Fruit fly (Drosophila melanogaster) whole organism, adult: ENCODE data around the gene sgg.
A peak's percentile ranks its signal among the peaks of the same experiment; 100 is the strongest.

Source experiments
- CG11617 ChIP-seq: fragments of 200-800 bp; sonication (Bioruptor generic); optimal IDR thresholded peaks from 2 replicates; lab custom pipeline; 2017; ENCODE audit warnings: mild to moderate bottlenecking, missing biosample characterization, missing genetic modification reagents, missing genetic modification characterization
- CG12768 ChIP-seq: fragments of 200-800 bp; sonication (Bioruptor generic); optimal IDR thresholded peaks from 2 replicates; lab custom pipeline; 2017; ENCODE audit warnings: missing biosample characterization, missing genetic modification characterization, mild to moderate bottlenecking, moderate library complexity, missing genetic modification reagents
- CG14711 ChIP-seq: fragments of 200-800 bp; sonication (Bioruptor generic); optimal IDR thresholded peaks from 2 replicates; lab custom pipeline; 2018; ENCODE audit warnings: missing biosample characterization, mild to moderate bottlenecking, missing genetic modification characterization, moderate library complexity
- CG1620 ChIP-seq: fragments of 200-800 bp; sonication (Bioruptor generic); optimal IDR thresholded peaks from 2 replicates; lab custom pipeline; 2016; ENCODE audit warnings: missing biosample characterization, missing genetic modification characterization
- CG33017 ChIP-seq: fragments of 200-800 bp; sonication (Bioruptor generic); optimal IDR thresholded peaks from 2 replicates; lab custom pipeline; 2018; ENCODE audit warnings: missing biosample characterization, mild to moderate bottlenecking, missing genetic modification characterization, moderate library complexity
- CG5204 ChIP-seq: fragments of 200-800 bp; sonication (Bioruptor generic); optimal IDR thresholded peaks from 2 replicates; lab custom pipeline; 2016; ENCODE audit warnings: missing biosample characterization, missing genetic modification characterization
- CG7045 ChIP-seq: fragments of 200-800 bp; sonication (Bioruptor generic); optimal IDR thresholded peaks from 2 replicates; lab custom pipeline; 2017; ENCODE audit warnings: missing biosample characterization, mild to moderate bottlenecking, missing genetic modification characterization
- CG7101 ChIP-seq: fragments of 200-800 bp; sonication (Bioruptor generic); optimal IDR thresholded peaks from 2 replicates; lab custom pipeline; 2018; ENCODE audit warnings: missing biosample characterization, mild to moderate bottlenecking, missing genetic modification characterization, moderate library complexity
- Clk ChIP-seq: fragments of 200-800 bp; sonication (Bioruptor generic); optimal IDR thresholded peaks from 2 replicates; lab custom pipeline; 2017; ENCODE audit warnings: missing biosample characterization, missing genetic modification characterization
- Crg-1 ChIP-seq: fragments of 200-800 bp; sonication (Bioruptor generic); optimal IDR thresholded peaks from 2 replicates; lab custom pipeline; 2016; ENCODE audit warnings: missing biosample characterization, missing genetic modification characterization
- Hr96 ChIP-seq: fragments of 200-800 bp; sonication (Bioruptor generic); optimal IDR thresholded peaks from 2 replicates; lab custom pipeline; 2016; ENCODE audit warnings: missing biosample characterization, missing genetic modification characterization
- Mnt ChIP-seq: fragments of 200-800 bp; sonication (Bioruptor generic); optimal IDR thresholded peaks from 2 replicates; lab custom pipeline; 2016; ENCODE audit warnings: missing biosample characterization, mild to moderate bottlenecking, missing genetic modification characterization
- bab1 ChIP-seq: fragments of 200-800 bp; sonication (Bioruptor generic); optimal IDR thresholded peaks from 3 replicates; lab custom pipeline; 2019; ENCODE audit warnings: missing biosample characterization, mild to moderate bottlenecking, missing genetic modification characterization, moderate library complexity
- cic ChIP-seq: fragments of 200-800 bp; sonication (Bioruptor generic); optimal IDR thresholded peaks from 2 replicates; lab custom pipeline; 2017; ENCODE audit warnings: missing biosample characterization, mild to moderate bottlenecking, missing genetic modification characterization, moderate library complexity
- cnc ChIP-seq, 2 experiments: fragments of >200 bp; optimal IDR thresholded peaks; 2 replicates each; lab custom pipeline; 2017
- kay ChIP-seq: fragments of 200-800 bp; sonication (Bioruptor generic); peaks from one replicate; lab custom pipeline; 2016; ENCODE audit warnings: missing biosample characterization, missing genetic modification characterization, borderline replicate concordance
- ovo ChIP-seq: fragments of 200-800 bp; sonication (Bioruptor generic); optimal IDR thresholded peaks from 2 replicates; lab custom pipeline; 2016; ENCODE audit warnings: missing biosample characterization, missing genetic modification characterization
- pad ChIP-seq: fragments of 200-800 bp; sonication (Bioruptor generic); optimal IDR thresholded peaks from 3 replicates; lab custom pipeline; 2017; ENCODE audit warnings: missing biosample characterization, missing genetic modification characterization, mild to moderate bottlenecking, moderate library complexity, missing genetic modification reagents
- tj ChIP-seq: fragments of 200-800 bp; sonication (Bioruptor generic); optimal IDR thresholded peaks from 3 replicates; lab custom pipeline; 2017; ENCODE audit warnings: missing biosample characterization, mild to moderate bottlenecking, missing genetic modification characterization, moderate library complexity
- toe ChIP-seq: fragments of 200-800 bp; sonication (Bioruptor generic); optimal IDR thresholded peaks from 2 replicates; lab custom pipeline; 2016; ENCODE audit warnings: missing biosample characterization, missing genetic modification characterization

sgg gene

dm6 chrX:2657220-2657619 lies 23.5 kb downstream of the sgg start:
- no peak for TF ChIP-seq Hr96 (GFP tag; lab: Kevin White, UChicago)
- peak; percentile 68 for TF ChIP-seq kay

DNA sequence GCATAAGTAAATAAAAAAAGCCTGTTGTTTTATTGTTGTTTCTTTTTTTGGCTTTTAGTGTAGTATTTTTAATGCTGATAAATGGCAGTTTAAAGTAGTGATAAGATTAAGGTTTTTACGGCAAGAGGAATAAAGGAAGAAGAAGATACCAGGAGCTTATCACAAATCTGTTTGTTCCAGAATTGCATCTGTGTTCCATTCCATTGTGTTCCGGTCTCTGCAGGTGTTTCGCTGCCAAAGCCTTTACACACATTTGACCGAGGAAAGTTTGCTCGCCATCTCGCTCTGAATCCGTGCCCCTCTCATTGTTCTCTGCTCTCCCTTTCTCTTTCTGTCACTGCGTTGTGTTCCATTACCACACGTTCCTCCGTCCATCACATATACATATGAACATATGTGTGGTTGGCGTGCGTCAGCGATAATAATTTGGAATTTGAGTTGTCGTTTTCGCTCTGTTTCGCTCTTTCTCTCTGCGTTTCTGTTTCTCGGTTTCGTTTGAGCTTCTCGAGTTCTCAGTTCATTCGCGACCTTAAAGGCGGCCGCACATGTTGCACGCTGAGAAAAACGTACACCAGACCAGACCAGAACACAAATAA lies 24.6 kb downstream of the sgg start:
- TF ChIP-seq tj (peak; percentile 94), ovo (GFP tag; lab: Kevin White, UChicago) (no peak), toe (GFP tag; lab: Kevin White, UChicago) (no peak), CG7101 (tag; lab: Kevin White, UChicago) (peak; percentile 10), cnc (optimal IDR thresholded peaks at IDR 0.05; lab: Kevin White, UChicago) (no peak), cic (GFP tag; lab: Kevin White, UChicago) (peak; percentile 71), Clk (GFP tag; lab: Kevin White, UChicago) (no peak), bab1 (GFP tag; lab: Kevin White, UChicago) (peak; percentile 34), Mnt (GFP tag; lab: Kevin White, UChicago) (peak; percentile 79), pad (GFP tag; lab: Kevin White, UChicago) (peak; percentile 78), CG5204 (GFP tag; lab: Kevin White, UChicago) (no peak), kay (peak; percentile 62)

dm6 chrX:2659430-2660075 lies 25.8 kb downstream of the sgg start:
- TF ChIP-seq CG33017 (tag; lab: Kevin White, UChicago) (no peak), kay (no peak), Mnt (GFP tag; lab: Kevin White, UChicago) (no peak), CG14711 (tag; lab: Kevin White, UChicago) (no peak), tj (no peak), CG12768 (GFP tag; lab: Kevin White, UChicago) (no peak), cnc (optimal IDR thresholded peaks at IDR 0.05; lab: Kevin White, UChicago) (no peak), Crg-1 (GFP tag; lab: Kevin White, UChicago) (no peak), ovo (GFP tag; lab: Kevin White, UChicago) (no peak), CG7101 (tag; lab: Kevin White, UChicago) (no peak), CG5204 (GFP tag; lab: Kevin White, UChicago) (no peak), CG7045 (GFP tag; lab: Kevin White, UChicago) (no peak), Clk (GFP tag; lab: Kevin White, UChicago) (no peak), pad (GFP tag; lab: Kevin White, UChicago) (no peak), CG11617 (GFP tag; lab: Kevin White, UChicago) (no peak), cic (GFP tag; lab: Kevin White, UChicago) (no peak), Hr96 (GFP tag; lab: Kevin White, UChicago) (no peak), toe (GFP tag; lab: Kevin White, UChicago) (no peak), CG1620 (GFP tag; lab: Kevin White, UChicago) (no peak)

dm6 chrX:2661758-2662157 lies 28.0 kb downstream of the sgg start:
- TF ChIP-seq cnc (optimal IDR thresholded peaks at IDR 0.05; lab: Kevin White, UChicago): peak in 1 of 2 experiments; percentile 22
- TF ChIP-seq cic (GFP tag; lab: Kevin White, UChicago): peak; percentile 23
- TF ChIP-seq Mnt (GFP tag; lab: Kevin White, UChicago): no peak
- TF ChIP-seq tj: peak; percentile 10
- no peak for TF ChIP-seq Crg-1 (GFP tag; lab: Kevin White, UChicago)

dm6 chrX:2662540-2663133 lies 28.9 kb downstream of the sgg start:
- peak; percentile 68 for TF ChIP-seq kay
- no peak for TF ChIP-seq CG33017 (tag; lab: Kevin White, UChicago)
- no peak for TF ChIP-seq CG7045 (GFP tag; lab: Kevin White, UChicago)
- peak; percentile 24 for TF ChIP-seq tj

- TF ChIP-seq Crg-1 (GFP tag; lab: Kevin White, UChicago): peak; percentile 5
- no peak for TF ChIP-seq cnc (optimal IDR thresholded peaks at IDR 0.05; lab: Kevin White, UChicago)
Observed at dm6 chrX:2663416-2663815, 29.7 kb downstream of the sgg start.

DNA sequence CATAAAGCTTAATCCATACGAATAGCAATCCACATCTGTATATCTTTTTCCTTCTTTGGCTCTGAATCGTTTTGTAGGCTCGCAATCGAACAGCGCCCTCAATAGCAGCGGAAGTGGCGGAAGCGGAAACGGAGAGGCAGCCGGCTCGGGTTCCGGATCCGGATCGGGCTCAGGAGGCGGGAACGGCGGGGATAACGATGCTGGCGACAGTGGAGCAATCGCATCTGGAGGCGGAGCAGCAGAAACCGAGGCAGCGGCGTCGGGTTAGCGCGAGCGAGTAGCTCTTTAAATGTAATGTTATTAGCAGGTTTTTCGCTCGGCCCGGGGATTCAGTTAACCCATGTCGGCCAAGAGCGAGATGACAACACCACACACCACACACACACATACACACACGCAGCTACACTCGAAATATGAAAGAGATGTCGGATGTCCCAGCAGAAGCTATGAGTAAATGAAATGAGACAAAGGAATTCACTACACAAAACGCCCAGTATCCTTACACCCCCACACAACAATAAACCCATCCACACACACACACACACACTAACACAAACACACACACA lies 43.4 kb downstream of the sgg start:
- TF ChIP-seq CG1620 (GFP tag; lab: Kevin White, UChicago) (no peak), kay (no peak), bab1 (GFP tag; lab: Kevin White, UChicago) (no peak), Mnt (GFP tag; lab: Kevin White, UChicago) (no peak), CG33017 (tag; lab: Kevin White, UChicago) (no peak), Clk (GFP tag; lab: Kevin White, UChicago) (no peak), cic (GFP tag; lab: Kevin White, UChicago) (no peak), CG5204 (GFP tag; lab: Kevin White, UChicago) (no peak), ovo (GFP tag; lab: Kevin White, UChicago) (no peak)
